Worm (Caenorhabditis elegans) whole organism, early embryonic: ENCODE data around the gene F09E5.8.

ENCODE experiments used
- B0310.2 ChIP-seq: sonication (generic microtip); optimal IDR thresholded peaks from 2 replicates; lab custom pipeline; 2016; ENCODE audit warnings: mild to moderate bottlenecking, missing genetic modification characterization, missing compliant biosample characterization
- F13C5.2 ChIP-seq: sonication (generic microtip); optimal IDR thresholded peaks from 2 replicates; lab custom pipeline; 2017; ENCODE audit warnings: mild to moderate bottlenecking, missing genetic modification characterization, inconsistent platforms, missing compliant biosample characterization
- aly-1 ChIP-seq: sonication (generic microtip); optimal IDR thresholded peaks from 2 replicates; lab custom pipeline; 2016; ENCODE audit warnings: missing genetic modification characterization, missing compliant biosample characterization
- ama-1 ChIP-seq: fragments of 150-350 bp; optimal IDR thresholded peaks from 2 replicates; lab custom pipeline; 2014
- ceh-13 ChIP-seq: fragments of 200-800 bp; sonication (Bioruptor generic); optimal IDR thresholded peaks from 2 replicates; lab custom pipeline; 2018; ENCODE audit warnings: mild to moderate bottlenecking, missing genetic modification characterization, missing compliant biosample characterization
- ets-7 ChIP-seq: sonication (generic microtip); optimal IDR thresholded peaks from 2 replicates; lab custom pipeline; 2016; ENCODE audit warnings: missing genotype, missing genetic modification characterization, missing compliant biosample characterization
- flt-1 ChIP-seq: fragments of 200-800 bp; sonication (Bioruptor generic); IDR thresholded peaks from 2 replicates; pipeline ENCODE4 v1.3.6; 2022; ENCODE audit warnings: missing genetic modification characterization, missing compliant biosample characterization
- hmg-4 ChIP-seq: fragments of 200-800 bp; sonication (Bioruptor generic); optimal IDR thresholded peaks from 2 replicates; lab custom pipeline; 2018; ENCODE audit warnings: mild to moderate bottlenecking, missing genetic modification characterization, missing compliant biosample characterization
- hnd-1 ChIP-seq: sonication (generic microtip); optimal IDR thresholded peaks from 2 replicates; lab custom pipeline; 2016; ENCODE audit warnings: missing genetic modification characterization, missing compliant biosample characterization
- scrt-1 ChIP-seq: fragments of 200-800 bp; sonication (Bioruptor generic); IDR thresholded peaks from 2 replicates; pipeline ENCODE4 v1.3.6; 2022; ENCODE audit warnings: missing genetic modification characterization, missing compliant biosample characterization
- tbx-37 ChIP-seq: fragments of 200-800 bp; sonication (Bioruptor generic); conservative IDR thresholded peaks from 2 replicates; pipeline ENCODE4 v1.3.6; 2022; ENCODE audit warnings: missing genetic modification reagents, missing genetic modification characterization, missing compliant biosample characterization
- tra-4 ChIP-seq: sonication (generic microtip); optimal IDR thresholded peaks from 2 replicates; lab custom pipeline; 2017; ENCODE audit warnings: missing genetic modification characterization, missing compliant biosample characterization

- TF ChIP-seq ama-1 (no peak), ceh-13 (no peak), tra-4 (tag; lab: Kevin White, UChicago) (no peak), flt-1 (GFP tag; lab: Robert Waterston, UW) (no peak), B0310.2 (tag; lab: Kevin White, UChicago) (no peak), tbx-37 (GFP tag; lab: Robert Waterston, UW) (no peak), hmg-4 (GFP tag; lab: Kevin White, UChicago) (no peak), F13C5.2 (tag; lab: Kevin White, UChicago) (no peak), scrt-1 (GFP tag; lab: Robert Waterston, UW) (no peak), ets-7 (no peak), aly-1 (tag; lab: Kevin White, UChicago) (no peak), hnd-1 (tag; lab: Kevin White, UChicago) (no peak)
These were observed 4.9 kb downstream of the F09E5.8 start, which contains the start of gene srg-69 for ce11 chrII:5355384-5355783.
